Worm (Caenorhabditis elegans): ENCODE measurements around the gene K11D9.3.

ce11 chrIII:10815199-10815598, 13.2 kb upstream of the K11D9.3 start:
- TF ChIP-seq tbx-11 (GFP tag; IDR thresholded peaks at IDR 0.05): no peak
- TF ChIP-seq B0310.2 (tag; optimal IDR thresholded peaks at IDR 0.05): no peak
- TF ChIP-seq sea-1 (GFP tag; conservative IDR thresholded peaks at IDR 0.05): no peak
- TF ChIP-seq aly-1 (tag; optimal IDR thresholded peaks at IDR 0.05): no peak
- no peak for TF ChIP-seq hnd-1 (tag; optimal IDR thresholded peaks at IDR 0.05)
- TF ChIP-seq ceh-13 (GFP tag; optimal IDR thresholded peaks at IDR 0.05): no peak
- TF ChIP-seq ama-1 (optimal IDR thresholded peaks at IDR 0.05): no peak
- TF ChIP-seq ceh-36 (tag; optimal IDR thresholded peaks at IDR 0.05): no peak
- no peak for TF ChIP-seq flt-1 (GFP tag; IDR thresholded peaks at IDR 0.05)
- TF ChIP-seq tbx-37 (GFP tag; conservative IDR thresholded peaks at IDR 0.05): no peak
- no peak for TF ChIP-seq hmbx-1 (tag; optimal IDR thresholded peaks at IDR 0.05)

All from whole organism, early embryonic.